Fruit fly (Drosophila melanogaster): ENCODE measurements around the gene cv-d.
A peak's percentile ranks its signal among the peaks of the same experiment; 100 is the strongest.

Gene cv-d

dm6 chr3R:15803502-15804461 is 49.6 kb downstream of the cv-d start, which contains the start of gene alpha-Man-IIb:
TSS of gene alpha-Man-IIb (plus strand) at chr3R:15804248.
- TF ChIP-seq toe (GFP tag; optimal IDR thresholded peaks at IDR 0.05) (no peak), CG1620 (GFP tag; optimal IDR thresholded peaks at IDR 0.05) (no peak), Mnt (GFP tag; optimal IDR thresholded peaks at IDR 0.05) (peak; percentile 21), tj (GFP tag; optimal IDR thresholded peaks at IDR 0.05) (peak; percentile 36), cic (GFP tag; optimal IDR thresholded peaks at IDR 0.05) (no peak), CG7101 (tag; optimal IDR thresholded peaks at IDR 0.05) (no peak), Hr96 (GFP tag; optimal IDR thresholded peaks at IDR 0.05) (peak; percentile 41), ovo (GFP tag; optimal IDR thresholded peaks at IDR 0.05) (peak; percentile 12), Clk (GFP tag; optimal IDR thresholded peaks at IDR 0.05) (no peak), bab1 (GFP tag; optimal IDR thresholded peaks at IDR 0.05) (peak; percentile 63), CG33017 (tag; optimal IDR thresholded peaks at IDR 0.05) (no peak), Crg-1 (GFP tag; optimal IDR thresholded peaks at IDR 0.05) (no peak)

- TF ChIP-seq CG11617 (GFP tag; optimal IDR thresholded peaks at IDR 0.05) = no peak
- TF ChIP-seq CG14711 (tag; optimal IDR thresholded peaks at IDR 0.05) = no peak
- TF ChIP-seq pad (GFP tag; optimal IDR thresholded peaks at IDR 0.05) = no peak
- TF ChIP-seq CG5204 (GFP tag; optimal IDR thresholded peaks at IDR 0.05) = no peak
- TF ChIP-seq cic (GFP tag; optimal IDR thresholded peaks at IDR 0.05) = no peak
- no peak for TF ChIP-seq bab1 (GFP tag; optimal IDR thresholded peaks at IDR 0.05)
- TF ChIP-seq Clk (GFP tag; optimal IDR thresholded peaks at IDR 0.05) = no peak
- TF ChIP-seq CG7101 (tag; optimal IDR thresholded peaks at IDR 0.05) = no peak
- TF ChIP-seq CG1620 (GFP tag; optimal IDR thresholded peaks at IDR 0.05) = no peak
- TF ChIP-seq cnc (optimal IDR thresholded peaks at IDR 0.05) = no peak
- no peak for TF ChIP-seq CG7045 (GFP tag; optimal IDR thresholded peaks at IDR 0.05)
- no peak for TF ChIP-seq toe (GFP tag; optimal IDR thresholded peaks at IDR 0.05)
- TF ChIP-seq ovo (GFP tag; optimal IDR thresholded peaks at IDR 0.05) = no peak
- TF ChIP-seq Mnt (GFP tag; optimal IDR thresholded peaks at IDR 0.05) = no peak
- no peak for TF ChIP-seq tj (GFP tag; optimal IDR thresholded peaks at IDR 0.05)
- TF ChIP-seq kay (GFP tag; ENCODE audit: borderline replicate concordance) = no peak
These were observed 51.4 kb downstream of the cv-d start, which contains the start of gene CG9593 for dm6 chr3R:15802006-15802405. TSS of gene CG9593 (plus strand) at chr3R:15802275.
